Worm (Caenorhabditis elegans) whole organism, L3 larva: ENCODE data around the gene C08F1.11.

Source experiments
- aly-2 ChIP-seq: fragments of 150-350 bp; optimal IDR thresholded peaks from 2 replicates; lab custom pipeline; 2014; ENCODE audit warnings: missing biosample characterization, missing genetic modification characterization
- ama-1 ChIP-seq: fragments of 150-350 bp; optimal IDR thresholded peaks from 2 replicates; lab custom pipeline; 2018
- ceh-28 ChIP-seq: fragments of 150-350 bp; optimal IDR thresholded peaks from 2 replicates; lab custom pipeline; 2014; ENCODE audit warnings: missing biosample characterization, missing genetic modification reagents, missing genetic modification characterization
- ceh-9 ChIP-seq: sonication (generic microtip); optimal IDR thresholded peaks from 2 replicates; lab custom pipeline; 2018; ENCODE audit warnings: missing biosample characterization, missing genetic modification characterization
- daf-12 ChIP-seq: fragments of 150-350 bp; optimal IDR thresholded peaks from 2 replicates; lab custom pipeline; 2014; ENCODE audit warnings: missing biosample characterization, missing genetic modification reagents, missing genetic modification characterization
- egl-5 ChIP-seq: fragments of 150-350 bp; optimal IDR thresholded peaks from 2 replicates; lab custom pipeline; 2017; ENCODE audit warnings: missing biosample characterization, missing genetic modification reagents, missing genetic modification characterization, inconsistent platforms
- elt-1 ChIP-seq: fragments of 150-350 bp; optimal IDR thresholded peaks from 2 replicates; lab custom pipeline; 2014; ENCODE audit warnings: missing biosample characterization, missing genetic modification characterization
- fkh-10 ChIP-seq: sonication (generic microtip); optimal IDR thresholded peaks from 2 replicates; lab custom pipeline; 2017; ENCODE audit warnings: missing biosample characterization, missing genetic modification reagents, missing genetic modification characterization
- jun-1 ChIP-seq: fragments of 150-350 bp; optimal IDR thresholded peaks from 2 replicates; lab custom pipeline; 2014; ENCODE audit warnings: missing biosample characterization, missing genetic modification reagents, missing genetic modification characterization
- lin-15B ChIP-seq: fragments of 150-350 bp; optimal IDR thresholded peaks from 2 replicates; lab custom pipeline; 2014; ENCODE audit warnings: missing biosample characterization, missing genetic modification characterization
- lin-39 ChIP-seq: fragments of 150-350 bp; optimal IDR thresholded peaks from 2 replicates; lab custom pipeline; 2018; ENCODE audit warnings: missing biosample characterization, missing genetic modification reagents, missing genetic modification characterization
- lsy-12 ChIP-seq: sonication (generic microtip); optimal IDR thresholded peaks from 2 replicates; lab custom pipeline; 2016; ENCODE audit warnings: mild to moderate bottlenecking, missing genetic modification characterization, missing compliant biosample characterization
- mdl-1 ChIP-seq: fragments of 150-350 bp; optimal IDR thresholded peaks from 2 replicates; lab custom pipeline; 2014; ENCODE audit warnings: missing biosample characterization, missing genetic modification characterization
- mml-1 ChIP-seq: fragments of 150-350 bp; sonication (generic microtip); optimal IDR thresholded peaks from 3 replicates; lab custom pipeline; 2014; ENCODE audit warnings: missing biosample characterization, missing genetic modification characterization
- nfya-1 ChIP-seq: sonication (generic microtip); optimal IDR thresholded peaks from 2 replicates; lab custom pipeline; 2017; ENCODE audit warnings: missing genetic modification characterization, mild to moderate bottlenecking, missing compliant biosample characterization, antibody characterized with exemption, moderate library complexity; ENCODE audit not compliant: insufficient read depth
- nhr-11 ChIP-seq: fragments of 150-350 bp; optimal IDR thresholded peaks from 2 replicates; lab custom pipeline; 2014; ENCODE audit warnings: missing biosample characterization, missing genetic modification characterization
- nhr-12 ChIP-seq: fragments of 150-350 bp; optimal IDR thresholded peaks from 2 replicates; lab custom pipeline; 2014; ENCODE audit warnings: missing biosample characterization, missing genetic modification characterization
- nhr-23 ChIP-seq: fragments of 150-350 bp; optimal IDR thresholded peaks from 2 replicates; lab custom pipeline; 2014; ENCODE audit warnings: missing biosample characterization, missing genetic modification reagents, missing genetic modification characterization
- nhr-237 ChIP-seq: fragments of 150-350 bp; optimal IDR thresholded peaks from 2 replicates; lab custom pipeline; 2014; ENCODE audit warnings: missing biosample characterization, missing genetic modification characterization
- nhr-43 ChIP-seq: sonication (generic microtip); optimal IDR thresholded peaks from 2 replicates; lab custom pipeline; 2016; ENCODE audit warnings: mild to moderate bottlenecking, missing genetic modification characterization, missing compliant biosample characterization; ENCODE audit not compliant: poor library complexity, severe bottlenecking
- nhr-67 ChIP-seq: fragments of 150-350 bp; optimal IDR thresholded peaks from 2 replicates; lab custom pipeline; 2014; ENCODE audit warnings: missing biosample characterization, missing genetic modification characterization
- nhr-77 ChIP-seq: fragments of 150-350 bp; optimal IDR thresholded peaks from 2 replicates; lab custom pipeline; 2014; ENCODE audit warnings: missing biosample characterization, missing genetic modification characterization
- pha-4 ChIP-seq: fragments of 150-350 bp; optimal IDR thresholded peaks from 2 replicates; lab custom pipeline; 2014; ENCODE audit warnings: missing biosample characterization, missing genetic modification reagents, missing genetic modification characterization
- pqm-1 ChIP-seq: fragments of 150-350 bp; optimal IDR thresholded peaks from 2 replicates; lab custom pipeline; 2017; ENCODE audit warnings: missing biosample characterization, missing genetic modification characterization, inconsistent platforms
- sea-2 ChIP-seq: fragments of 150-350 bp; sonication (generic microtip); optimal IDR thresholded peaks from 4 replicates; lab custom pipeline; 2014; ENCODE audit warnings: missing biosample characterization, missing genetic modification reagents, missing genetic modification characterization
- skn-1 ChIP-seq: fragments of 150-350 bp; optimal IDR thresholded peaks from 2 replicates; lab custom pipeline; 2014; ENCODE audit warnings: missing biosample characterization, missing genetic modification characterization
- snpc-4 ChIP-seq: fragments of 150-350 bp; optimal IDR thresholded peaks from 2 replicates; lab custom pipeline; 2014; ENCODE audit warnings: missing biosample characterization, missing genetic modification characterization
- unc-39 ChIP-seq: sonication (generic microtip); optimal IDR thresholded peaks from 4 replicates; lab custom pipeline; 2017; ENCODE audit warnings: missing biosample characterization, missing genetic modification characterization
- unc-62 ChIP-seq: fragments of 150-350 bp; sonication (generic microtip); optimal IDR thresholded peaks from 4 replicates; lab custom pipeline; 2014; ENCODE audit warnings: missing biosample characterization, missing genetic modification reagents, missing genetic modification characterization
- zag-1 ChIP-seq: fragments of 150-350 bp; optimal IDR thresholded peaks from 2 replicates; lab custom pipeline; 2014; ENCODE audit warnings: missing biosample characterization, missing genetic modification characterization
- ztf-11 ChIP-seq: fragments of 150-350 bp; optimal IDR thresholded peaks from 2 replicates; lab custom pipeline; 2014; ENCODE audit warnings: missing biosample characterization, missing genetic modification characterization
- ztf-4 ChIP-seq: fragments of 150-350 bp; optimal IDR thresholded peaks from 2 replicates; lab custom pipeline; 2014; ENCODE audit warnings: missing biosample characterization, missing genetic modification characterization

Gene C08F1.11

ce11 chrII:1818300-1818699 is 33.6 kb upstream of the C08F1.11 start, which contains the start of gene fbxb-10:
Gene fbxb-10, minus strand, starts transcription at chrII:1818400.
- TF ChIP-seq nhr-43 (tag; lab: Kevin White, UChicago) (no peak), nhr-77 (no peak), lin-15B (tag; lab: Kevin White, UChicago) (no peak), unc-39 (tag; lab: Kevin White, UChicago) (no peak), nhr-11 (tag; lab: Kevin White, UChicago) (no peak), sea-2 (GFP tag; lab: Kevin White, UChicago) (no peak), nfya-1 (no peak), unc-62 (GFP tag; lab: Kevin White, UChicago) (no peak), aly-2 (tag; lab: Kevin White, UChicago) (no peak), skn-1 (tag; lab: Kevin White, UChicago) (no peak), nhr-12 (no peak)

DNA sequence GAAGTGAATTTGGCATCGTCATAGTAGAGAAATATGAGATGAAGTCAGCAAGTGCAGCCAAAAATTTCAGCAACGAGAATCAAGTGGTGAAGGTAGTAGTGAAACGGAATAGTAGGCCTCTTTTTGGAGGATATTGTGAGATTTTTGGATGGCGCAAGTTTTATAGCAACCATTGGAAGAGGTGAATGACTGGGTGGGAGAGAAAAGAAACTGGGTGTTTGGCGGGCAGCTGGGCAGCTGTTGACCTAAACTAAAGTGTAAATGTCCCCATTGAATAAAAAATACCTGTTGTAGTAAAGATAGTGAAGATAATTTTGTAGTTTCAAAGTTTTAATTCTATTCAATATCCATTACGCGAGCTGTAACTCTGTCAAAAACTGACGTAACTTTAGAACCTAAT is 31.4 kb upstream of the C08F1.11 start:
- TF ChIP-seq fkh-10 (GFP tag; lab: Kevin White, UChicago) (no peak), unc-39 (tag; lab: Kevin White, UChicago) (no peak), egl-5 (tag; lab: Kevin White, UChicago) (no peak), zag-1 (tag; lab: Kevin White, UChicago) (no peak), jun-1 (tag; lab: Kevin White, UChicago) (no peak), lin-39 (tag; lab: Kevin White, UChicago) (no peak), nhr-67 (tag; lab: Kevin White, UChicago) (no peak), nhr-23 (no peak), ceh-28 (tag; lab: Kevin White, UChicago) (no peak)

DNA sequence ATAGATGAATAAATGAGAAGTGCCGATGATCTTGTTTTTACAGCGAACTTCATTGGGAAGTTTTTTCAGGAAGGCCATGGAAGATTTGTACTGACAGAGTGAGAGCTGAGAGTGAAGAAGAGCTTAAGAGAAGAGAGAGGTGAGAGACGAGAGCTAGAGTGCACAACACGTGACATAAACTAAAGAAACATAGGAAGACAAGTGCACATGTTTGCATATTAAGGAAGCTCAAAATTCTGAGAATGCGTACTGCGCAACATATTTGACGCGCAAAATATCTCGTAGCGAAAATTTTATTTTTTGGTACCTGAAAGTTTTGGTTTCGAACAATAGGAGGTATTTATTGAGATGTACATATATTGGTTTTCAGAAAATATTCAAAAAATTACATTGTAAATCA is 23.5 kb upstream of the C08F1.11 start, which contains the start of gene C08F1.8:
C08F1.8 (minus strand) TSS at position 101 of the 400 bp plus-strand sequence.
- TF ChIP-seq ztf-11 (tag; lab: Kevin White, UChicago), result no peak
- no peak for TF ChIP-seq nfya-1

DNA sequence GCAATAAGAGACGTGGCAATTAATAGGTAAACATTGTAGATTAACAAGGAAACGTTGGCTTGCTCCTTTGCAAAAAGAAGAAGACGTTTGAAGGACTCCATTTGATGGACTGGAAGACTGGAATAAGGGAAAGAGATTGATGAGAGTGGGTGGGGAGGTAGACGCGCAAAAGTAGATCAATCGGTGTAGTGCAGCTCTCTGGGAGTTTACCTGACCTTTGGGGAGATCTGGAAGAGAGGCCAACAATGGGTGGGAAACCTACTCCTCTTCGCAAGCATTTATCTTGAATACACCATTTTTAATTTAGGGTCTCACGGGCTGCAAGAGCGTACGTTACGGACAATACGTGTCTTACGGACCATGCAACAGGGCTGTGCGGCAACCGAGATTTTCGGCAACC is 21.7 kb upstream of the C08F1.11 start, which contains the start of gene C08F1.12:
C08F1.12 (minus strand) TSS at position 101 of the 400 bp plus-strand sequence.
- TF ChIP-seq lin-15B (tag; lab: Kevin White, UChicago) (no peak), egl-5 (tag; lab: Kevin White, UChicago) (no peak), mml-1 (tag; lab: Kevin White, UChicago) (no peak)

- TF ChIP-seq elt-1, result no peak
- TF ChIP-seq skn-1 (tag; lab: Kevin White, UChicago), result no peak
- no peak for TF ChIP-seq ztf-4 (tag; lab: Kevin White, UChicago)
- no peak for TF ChIP-seq nhr-23
- TF ChIP-seq sea-2 (GFP tag; lab: Kevin White, UChicago), result no peak
- no peak for TF ChIP-seq lin-39 (tag; lab: Kevin White, UChicago)
- TF ChIP-seq pha-4 (tag; lab: Kevin White, UChicago), result no peak
- TF ChIP-seq nhr-43 (tag; lab: Kevin White, UChicago), result no peak
- TF ChIP-seq zag-1 (tag; lab: Kevin White, UChicago), result no peak
These were observed 3.4 kb upstream of the C08F1.11 start, which contains the start of the genes C08F1.6 and fbxb-13 for ce11 chrII:1788087-1788486. Gene C08F1.6, minus strand, starts transcription at chrII:1788187. Gene fbxb-13, plus strand, starts transcription at chrII:1788277.

DNA sequence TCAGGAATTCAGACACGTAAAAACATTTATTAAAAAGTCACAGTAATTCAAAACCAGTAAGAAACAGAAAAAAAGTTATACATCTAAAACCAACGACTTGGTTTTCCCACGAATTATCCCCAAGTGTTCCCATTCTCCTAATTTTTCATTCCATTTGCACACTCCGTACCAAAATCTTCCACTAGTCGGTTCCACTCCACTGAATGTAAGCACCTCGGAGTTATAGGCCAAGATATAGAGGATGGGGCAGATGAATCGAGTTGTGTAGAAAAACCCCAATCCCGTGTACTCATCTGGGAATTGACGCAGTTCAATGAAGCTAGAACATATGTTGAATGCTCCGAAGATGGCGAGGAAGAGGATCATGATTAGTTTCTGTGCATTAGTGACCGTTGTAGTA is 2.5 kb upstream of the C08F1.11 start:
- TF ChIP-seq ceh-28 (tag; lab: Kevin White, UChicago) (no peak), ama-1 (lab: Kevin White, UChicago) (no peak), pqm-1 (tag; lab: Kevin White, UChicago) (no peak), mdl-1 (tag; lab: Kevin White, UChicago) (no peak), ztf-11 (tag; lab: Kevin White, UChicago) (no peak)

ce11 chrII:1786209-1786608 is 1.5 kb upstream of the C08F1.11 start, which contains the start of gene C08F1.10:
Gene C08F1.10, minus strand, starts transcription at chrII:1786309.
- no peak for TF ChIP-seq nhr-12
- TF ChIP-seq skn-1 (tag; lab: Kevin White, UChicago), result no peak
- no peak for TF ChIP-seq nhr-67 (tag; lab: Kevin White, UChicago)
- TF ChIP-seq snpc-4, result no peak
- no peak for TF ChIP-seq nfya-1
- no peak for TF ChIP-seq daf-12
- no peak for TF ChIP-seq nhr-77
- TF ChIP-seq nhr-237 (tag; lab: Kevin White, UChicago), result no peak
- TF ChIP-seq nhr-11 (tag; lab: Kevin White, UChicago), result no peak
- TF ChIP-seq ceh-9, result no peak
- no peak for TF ChIP-seq lsy-12
- TF ChIP-seq pqm-1 (tag; lab: Kevin White, UChicago), result no peak
